Fruit fly (Drosophila melanogaster) whole organism, embryonic: ENCODE data around the gene CG10750.

Experiments
- Ada2b ChIP-seq: fragments of 200-800 bp; sonication (Bioruptor generic); IDR thresholded peaks from 2 replicates; pipeline ENCODE4 v1.3.6; 2022; ENCODE audit warnings: missing biosample characterization, missing genetic modification characterization
- Asciz ChIP-seq: fragments of 200-800 bp; sonication (Bioruptor generic); optimal IDR thresholded peaks from 2 replicates; lab custom pipeline; 2017; ENCODE audit warnings: missing biosample characterization, mild to moderate bottlenecking, missing genetic modification characterization, missing genetic modification reagents
- Atf-2 ChIP-seq: fragments of 200-800 bp; sonication (Bioruptor generic); optimal IDR thresholded peaks from 2 replicates; lab custom pipeline; 2016; ENCODE audit warnings: missing biosample characterization, missing genetic modification characterization
- CG10147 ChIP-seq: fragments of 200-800 bp; sonication (Bioruptor generic); optimal IDR thresholded peaks from 2 replicates; lab custom pipeline; 2019; ENCODE audit warnings: missing biosample characterization, mild to moderate bottlenecking, missing genetic modification characterization, moderate library complexity
- CG10267 ChIP-seq: fragments of 200-800 bp; sonication (Bioruptor generic); optimal IDR thresholded peaks from 2 replicates; lab custom pipeline; 2018; ENCODE audit warnings: missing biosample characterization, mild to moderate bottlenecking, missing genetic modification characterization, moderate library complexity
- CG11723 ChIP-seq: fragments of 200-800 bp; sonication (Bioruptor generic); optimal IDR thresholded peaks from 2 replicates; lab custom pipeline; 2017; ENCODE audit warnings: missing biosample characterization, mild to moderate bottlenecking, missing genetic modification characterization
- CG12104 ChIP-seq: fragments of 200-800 bp; sonication (Bioruptor generic); optimal IDR thresholded peaks from 3 replicates; lab custom pipeline; 2016; ENCODE audit warnings: missing biosample characterization, missing genetic modification characterization
- CG14014 ChIP-seq: fragments of 200-800 bp; sonication (Bioruptor generic); IDR thresholded peaks from 2 replicates; pipeline ENCODE4 v1.3.6; 2022; ENCODE audit warnings: missing biosample characterization, missing genetic modification characterization
- CG15479 ChIP-seq: fragments of 200-800 bp; sonication (Bioruptor generic); optimal IDR thresholded peaks from 3 replicates; lab custom pipeline; 2019; ENCODE audit warnings: missing biosample characterization, mild to moderate bottlenecking, missing genetic modification characterization, moderate library complexity
- CG1603 ChIP-seq: fragments of 200-800 bp; sonication (Bioruptor generic); optimal IDR thresholded peaks from 2 replicates; lab custom pipeline; 2019; ENCODE audit warnings: missing biosample characterization, mild to moderate bottlenecking, missing genetic modification characterization, moderate library complexity
- CG16863 ChIP-seq: fragments of 200-800 bp; sonication (Bioruptor generic); optimal IDR thresholded peaks from 3 replicates; lab custom pipeline; 2016; ENCODE audit warnings: missing biosample characterization, missing genetic modification characterization
- CG17359 ChIP-seq: fragments of 200-800 bp; sonication (Bioruptor generic); optimal IDR thresholded peaks from 3 replicates; lab custom pipeline; 2018; ENCODE audit warnings: missing biosample characterization, mild to moderate bottlenecking, missing genetic modification characterization, moderate library complexity
- CG17361 ChIP-seq: fragments of 200-800 bp; sonication (Bioruptor generic); IDR thresholded peaks from 3 replicates; pipeline ENCODE4 v1.3.6; 2022; ENCODE audit warnings: missing biosample characterization, missing genetic modification characterization
- CG17829 ChIP-seq: fragments of 200-800 bp; optimal IDR thresholded peaks from 2 replicates; lab custom pipeline; 2019; ENCODE audit warnings: missing biosample characterization, mild to moderate bottlenecking, missing genetic modification characterization, moderate library complexity
- CG18599 ChIP-seq: fragments of 200-800 bp; sonication (Bioruptor generic); optimal IDR thresholded peaks from 3 replicates; lab custom pipeline; 2017; ENCODE audit warnings: missing biosample characterization, missing genetic modification characterization, mild to moderate bottlenecking, moderate library complexity, missing genetic modification reagents
- CG3281 ChIP-seq: fragments of 200-800 bp; sonication (Bioruptor generic); optimal IDR thresholded peaks from 3 replicates; lab custom pipeline; 2017; ENCODE audit warnings: missing biosample characterization, mild to moderate bottlenecking, missing genetic modification characterization
- CG4328 ChIP-seq: fragments of 200-800 bp; sonication (Bioruptor generic); optimal IDR thresholded peaks from 3 replicates; lab custom pipeline; 2017; ENCODE audit warnings: missing biosample characterization, missing genetic modification reagents, missing genetic modification characterization
- CG43689 ChIP-seq: fragments of 200-800 bp; sonication (Bioruptor generic); IDR thresholded peaks from 2 replicates; pipeline ENCODE4 v1.3.6; 2022; ENCODE audit warnings: missing biosample characterization, missing genetic modification characterization
- CG4820 ChIP-seq: fragments of 200-800 bp; sonication (Bioruptor generic); optimal IDR thresholded peaks from 3 replicates; lab custom pipeline; 2016; ENCODE audit warnings: missing biosample characterization, missing genetic modification characterization
- CG6683 ChIP-seq: fragments of 200-800 bp; sonication (Bioruptor generic); optimal IDR thresholded peaks from 2 replicates; lab custom pipeline; 2017; ENCODE audit warnings: missing biosample characterization, mild to moderate bottlenecking, missing genetic modification characterization, missing genetic modification reagents
- CG6765 ChIP-seq: fragments of 200-800 bp; sonication (Bioruptor generic); optimal IDR thresholded peaks from 3 replicates; lab custom pipeline; 2017; ENCODE audit warnings: missing biosample characterization, mild to moderate bottlenecking, missing genetic modification characterization
- CG8765 ChIP-seq: fragments of 200-800 bp; sonication (Bioruptor generic); IDR thresholded peaks from 2 replicates; pipeline ENCODE4 v1.3.6; 2022; ENCODE audit warnings: missing biosample characterization, missing genetic modification characterization
- CG9437 ChIP-seq: fragments of 200-800 bp; sonication (Bioruptor generic); optimal IDR thresholded peaks from 2 replicates; lab custom pipeline; 2018; ENCODE audit warnings: missing biosample characterization, mild to moderate bottlenecking, missing genetic modification characterization
- CG9727 ChIP-seq: fragments of 200-800 bp; sonication (Bioruptor generic); optimal IDR thresholded peaks from 3 replicates; lab custom pipeline; 2017; ENCODE audit warnings: missing biosample characterization, mild to moderate bottlenecking, missing genetic modification characterization
- Dad ChIP-seq: fragments of 200-800 bp; sonication (Bioruptor generic); optimal IDR thresholded peaks from 3 replicates; lab custom pipeline; 2016; ENCODE audit warnings: missing biosample characterization, missing genetic modification characterization
- Deaf1 ChIP-seq: fragments of 200-800 bp; optimal IDR thresholded peaks from 3 replicates; lab custom pipeline; 2019; ENCODE audit warnings: missing biosample characterization, mild to moderate bottlenecking, missing genetic modification characterization, moderate library complexity
- HLHmδ ChIP-seq: fragments of 200-800 bp; sonication (Bioruptor generic); optimal IDR thresholded peaks from 2 replicates; lab custom pipeline; 2018; ENCODE audit warnings: missing biosample characterization, mild to moderate bottlenecking, missing genetic modification characterization, moderate library complexity
- Hr39 ChIP-seq: fragments of >200 bp; optimal IDR thresholded peaks from 2 replicates; lab custom pipeline; 2017
- Mes4 ChIP-seq: fragments of 200-800 bp; sonication (Bioruptor generic); optimal IDR thresholded peaks from 2 replicates; lab custom pipeline; 2016; ENCODE audit warnings: missing biosample characterization, missing genetic modification characterization
- Oaz ChIP-seq: fragments of 200-800 bp; sonication (Bioruptor generic); IDR thresholded peaks from 2 replicates; pipeline ENCODE4 v1.3.6; 2022; ENCODE audit warnings: missing biosample characterization, missing genetic modification characterization
- Usf ChIP-seq: fragments of 200-800 bp; sonication (Bioruptor generic); optimal IDR thresholded peaks from 2 replicates; lab custom pipeline; 2017; ENCODE audit warnings: missing genotype, missing biosample characterization, missing genetic modification characterization
- abd-A ChIP-seq: fragments of 200-800 bp; sonication (Bioruptor generic); optimal IDR thresholded peaks from 3 replicates; lab custom pipeline; 2019; ENCODE audit warnings: missing biosample characterization, mild to moderate bottlenecking, missing genetic modification characterization, moderate library complexity
- ash1 ChIP-seq: fragments of 200-800 bp; sonication (Bioruptor generic); optimal IDR thresholded peaks from 2 replicates; lab custom pipeline; 2018; ENCODE audit warnings: missing biosample characterization, mild to moderate bottlenecking, missing genetic modification characterization
- ato ChIP-seq: fragments of 200-800 bp; sonication (Bioruptor generic); IDR thresholded peaks from 2 replicates; pipeline ENCODE4 v1.3.6; 2022; ENCODE audit warnings: missing biosample characterization, missing genetic modification characterization; ENCODE audit not compliant: partially characterized antibody
- ci ChIP-seq: fragments of 200-800 bp; sonication (Bioruptor generic); IDR thresholded peaks from 3 replicates; pipeline ENCODE4 v1.3.6; 2022; ENCODE audit warnings: missing biosample characterization, missing genetic modification characterization
- corto ChIP-seq: fragments of 200-800 bp; sonication (Bioruptor generic); optimal IDR thresholded peaks from 2 replicates; lab custom pipeline; 2016; ENCODE audit warnings: missing biosample characterization, mild to moderate bottlenecking, missing genetic modification characterization, moderate library complexity
- dmrt99B ChIP-seq: fragments of 200-800 bp; sonication (Bioruptor generic); optimal IDR thresholded peaks from 2 replicates; lab custom pipeline; 2018; ENCODE audit warnings: missing biosample characterization, mild to moderate bottlenecking, missing genetic modification characterization, moderate library complexity
- en ChIP-seq: fragments of 200-800 bp; sonication (Bioruptor generic); optimal IDR thresholded peaks from 2 replicates; lab custom pipeline; 2016; ENCODE audit warnings: missing biosample characterization, missing genetic modification characterization
- eve ChIP-seq, 2 experiments: fragments of >200 bp; optimal IDR thresholded peaks; 2 replicates each; lab custom pipeline; 2017; ENCODE audit warnings: missing biosample characterization in 2 of 2, missing genetic modification characterization in 2 of 2
- ftz-f1 ChIP-seq: fragments of 200-800 bp; sonication (Bioruptor generic); optimal IDR thresholded peaks from 2 replicates; lab custom pipeline; 2016; ENCODE audit warnings: missing biosample characterization, missing genetic modification characterization
- grau ChIP-seq: fragments of 200-800 bp; optimal IDR thresholded peaks from 3 replicates; lab custom pipeline; 2019; ENCODE audit warnings: missing biosample characterization, mild to moderate bottlenecking, missing genetic modification characterization, moderate library complexity
- gsb ChIP-seq: fragments of 200-800 bp; sonication (Bioruptor generic); IDR thresholded peaks from 2 replicates; pipeline ENCODE4 v1.3.6; 2022; ENCODE audit warnings: missing biosample characterization, missing genetic modification characterization
- hbn ChIP-seq: fragments of 200-800 bp; sonication (Bioruptor generic); IDR thresholded peaks from 2 replicates; pipeline ENCODE4 v1.3.6; 2022; ENCODE audit warnings: missing biosample characterization, missing genetic modification characterization; ENCODE audit not compliant: partially characterized antibody
- hth ChIP-seq: fragments of >200 bp; optimal IDR thresholded peaks from 2 replicates; lab custom pipeline; 2017; ENCODE audit warnings: inconsistent platforms
- ken ChIP-seq: fragments of 200-800 bp; sonication (Bioruptor generic); IDR thresholded peaks from 3 replicates; pipeline ENCODE4 v1.3.6; 2022; ENCODE audit warnings: missing biosample characterization, missing genetic modification characterization
- knrl ChIP-seq: fragments of 200-800 bp; sonication (Bioruptor generic); IDR thresholded peaks from 3 replicates; pipeline ENCODE4 v1.3.6; 2022; ENCODE audit warnings: missing biosample characterization, missing genetic modification characterization; ENCODE audit not compliant: partially characterized antibody
- pb ChIP-seq: fragments of 200-800 bp; sonication (Bioruptor generic); optimal IDR thresholded peaks from 3 replicates; lab custom pipeline; 2016; ENCODE audit warnings: missing biosample characterization, missing genetic modification characterization
- repo ChIP-seq: fragments of 200-800 bp; sonication (Bioruptor generic); optimal IDR thresholded peaks from 2 replicates; lab custom pipeline; 2016; ENCODE audit warnings: missing biosample characterization, missing genetic modification characterization
- shn ChIP-seq: fragments of 200-800 bp; sonication (Bioruptor generic); optimal IDR thresholded peaks from 3 replicates; lab custom pipeline; 2016; ENCODE audit warnings: missing biosample characterization, missing genetic modification characterization
- sisA ChIP-seq: fragments of 200-800 bp; sonication (Bioruptor generic); IDR thresholded peaks from 2 replicates; pipeline ENCODE4 v1.3.6; 2022; ENCODE audit warnings: missing biosample characterization, missing genetic modification characterization
- vvl ChIP-seq: fragments of 200-800 bp; sonication (Bioruptor generic); IDR thresholded peaks from 2 replicates; pipeline ENCODE4 v1.3.6; 2022; ENCODE audit warnings: missing biosample characterization, missing genetic modification characterization

Gene CG10750

DNA sequence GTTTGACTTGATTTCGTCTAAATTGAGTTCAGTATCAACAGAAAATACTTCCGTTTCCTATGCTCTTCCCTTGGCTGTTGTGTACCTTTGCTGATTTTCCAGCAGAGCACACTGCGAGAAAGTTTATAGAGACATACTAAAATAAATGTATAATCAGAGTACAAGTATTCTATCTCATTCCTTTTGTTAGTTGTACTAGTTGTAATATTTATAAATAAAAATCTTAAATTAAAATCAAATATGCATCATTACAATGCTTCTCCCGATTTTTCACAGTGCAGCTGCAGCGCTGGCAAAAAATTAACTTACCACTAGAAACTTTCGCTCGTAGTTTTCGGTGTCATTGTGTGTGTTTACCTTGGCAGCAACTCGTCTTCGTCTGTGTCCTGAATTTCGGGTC is 35.0 kb downstream of the CG10750 start (continued):
- TF ChIP-seq CG9437 (peak; percentile 38), gsb (GFP tag; lab: Robert Waterston, UW) (no peak), CG10147 (no peak), Oaz (no peak), Ada2b (GFP tag; lab: Robert Waterston, UW) (no peak), Asciz (no peak), hth (no peak), CG43689 (GFP tag; lab: Robert Waterston, UW) (no peak), CG11723 (GFP tag; lab: Kevin White, UChicago) (peak; percentile 1), shn (no peak), en (GFP tag; lab: Kevin White, UChicago) (peak; percentile 2), hbn (GFP tag; lab: Robert Waterston, UW) (no peak), CG6683 (no peak), CG4820 (peak; percentile 48), CG6765 (peak; percentile 10), pb (no peak), HLHmδ (GFP tag; lab: Kevin White, UChicago) (no peak), CG1603 (tag; lab: Kevin White, UChicago) (peak; percentile 34), CG14014 (GFP tag; lab: Robert Waterston, UW) (peak; percentile 40; the same call in 1 of the 2 replicates), CG9727 (peak; percentile 77), CG10267 (tag; lab: Kevin White, UChicago) (peak; percentile 71), CG18599 (peak; percentile 85), CG4328 (GFP tag; lab: Kevin White, UChicago) (no peak), CG12104 (GFP tag; lab: Kevin White, UChicago) (peak; percentile 31), repo (no peak), Dad (peak; percentile 14), ci (GFP tag; lab: Robert Waterston, UW) (peak; percentile 52; the same call in 2 of the 3 replicates), Usf (GFP tag; lab: Kevin White, UChicago) (peak; percentile 28), CG15479 (GFP tag; lab: Kevin White, UChicago) (no peak), Hr39 (lab: Kevin White, UChicago) (no peak), eve (GFP tag; optimal IDR thresholded peaks at IDR 0.05; lab: Kevin White, UChicago) (peak in 1 of 2 experiments; percentile 74), dmrt99B (tag; lab: Kevin White, UChicago) (peak; percentile 75), sisA (peak; percentile 36; the same call in 1 of the 2 replicates), CG16863 (GFP tag; lab: Kevin White, UChicago) (peak; percentile 29), ken (peak; percentile 52; the same call in 1 of the 3 replicates), ash1 (GFP tag; lab: Kevin White, UChicago) (no peak), knrl (GFP tag; lab: Robert Waterston, UW) (no peak), Atf-2 (GFP tag; lab: Kevin White, UChicago) (peak; percentile 15), vvl (GFP tag; lab: Robert Waterston, UW) (peak; percentile 72), CG8765 (peak; percentile 54; the same call in 1 of the 2 replicates), CG17359 (tag; lab: Kevin White, UChicago) (peak; percentile 58), Deaf1 (tag; lab: Kevin White, UChicago) (no peak), Mes4 (GFP tag; lab: Kevin White, UChicago) (no peak), CG3281 (peak; percentile 22), ato (GFP tag; lab: Robert Waterston, UW) (no peak), abd-A (tag; lab: Kevin White, UChicago) (no peak), corto (no peak), CG17361 (GFP tag; lab: Robert Waterston, UW) (peak; percentile 68; the same call in 2 of the 3 replicates), ftz-f1 (no peak), grau (tag; lab: Kevin White, UChicago) (peak; percentile 67), CG17829 (tag; lab: Kevin White, UChicago) (peak; percentile 72)
